Fruit fly (Drosophila melanogaster) whole organism, adult: ENCODE measurements around the gene CG13359.

Experiments
- CG5204 ChIP-seq: fragments of 200-800 bp; sonication (Bioruptor generic); optimal IDR thresholded peaks from 2 replicates; lab custom pipeline; 2016; ENCODE audit warnings: missing biosample characterization, missing genetic modification characterization
- cic ChIP-seq: fragments of 200-800 bp; sonication (Bioruptor generic); optimal IDR thresholded peaks from 2 replicates; lab custom pipeline; 2017; ENCODE audit warnings: missing biosample characterization, mild to moderate bottlenecking, missing genetic modification characterization, moderate library complexity
- kay ChIP-seq: fragments of 200-800 bp; sonication (Bioruptor generic); peaks from one replicate; lab custom pipeline; 2016; ENCODE audit warnings: missing biosample characterization, missing genetic modification characterization, borderline replicate concordance
- pad ChIP-seq: fragments of 200-800 bp; sonication (Bioruptor generic); optimal IDR thresholded peaks from 3 replicates; lab custom pipeline; 2017; ENCODE audit warnings: missing biosample characterization, missing genetic modification characterization, mild to moderate bottlenecking, moderate library complexity, missing genetic modification reagents

dm6 chrX:753553-753952, 49.7 kb downstream of the CG13359 start, which contains the start of gene CG13361:
- no peak for TF ChIP-seq CG5204 (GFP tag; lab: Kevin White, UChicago)
- no peak for TF ChIP-seq cic (GFP tag; lab: Kevin White, UChicago)
- no peak for TF ChIP-seq pad
- no peak for TF ChIP-seq kay
